Worm (Caenorhabditis elegans) whole organism, L4/young adult: ENCODE data around the gene F55G7.1.

Experiments used
- W03F9.2 ChIP-seq: fragments of 150-350 bp; optimal IDR thresholded peaks from 2 replicates; lab custom pipeline; 2014; ENCODE audit warnings: missing biosample characterization, missing genetic modification characterization
- dao-5 ChIP-seq: sonication (generic microtip); optimal IDR thresholded peaks from 2 replicates; lab custom pipeline; 2016; ENCODE audit warnings: missing genotype, missing genetic modification characterization, moderate library complexity, missing compliant biosample characterization
- him-1 ChIP-seq: sonication (generic microtip); optimal IDR thresholded peaks from 2 replicates; lab custom pipeline; 2016; ENCODE audit warnings: missing genotype, missing genetic modification reagents, missing genetic modification characterization, missing compliant biosample characterization

The F55G7.1 gene

DNA sequence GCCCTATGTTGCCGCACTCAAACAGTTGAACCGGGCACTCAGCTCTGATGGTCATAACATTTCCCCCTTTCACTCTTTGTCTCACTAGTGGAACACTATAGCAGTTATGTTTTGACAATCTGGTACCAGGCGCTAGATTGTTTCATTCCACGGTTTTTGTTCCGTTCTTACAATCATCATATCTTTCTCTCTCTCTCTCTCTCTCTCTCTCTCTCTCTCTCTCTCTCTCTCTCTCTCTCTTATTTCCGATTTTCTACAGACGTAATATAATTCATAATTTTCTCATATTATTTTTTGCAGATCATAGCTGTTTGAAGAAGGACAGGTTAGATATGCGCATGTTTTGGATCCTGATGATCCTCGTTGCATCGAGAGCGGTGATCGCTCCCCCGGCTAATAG lies 10.4 kb upstream of the F55G7.1 start, which contains the start of gene Y62H9A.12:
Y62H9A.12 (plus strand) TSS at position 301 of the 400 bp plus-strand sequence.
- TF ChIP-seq dao-5 (no peak), W03F9.2 (tag; lab: Kevin White, UChicago) (no peak), him-1 (tag; lab: Kevin White, UChicago) (no peak)

- no peak for TF ChIP-seq dao-5
- TF ChIP-seq him-1 (tag; lab: Kevin White, UChicago): no peak
- TF ChIP-seq W03F9.2 (tag; lab: Kevin White, UChicago): no peak
Observed at ce11 chrX:11916705-11917104, 7.5 kb upstream of the F55G7.1 start, which contains the start of gene Y62H9A.13. Gene Y62H9A.13 (plus strand): TSS chrX:11917005.

DNA sequence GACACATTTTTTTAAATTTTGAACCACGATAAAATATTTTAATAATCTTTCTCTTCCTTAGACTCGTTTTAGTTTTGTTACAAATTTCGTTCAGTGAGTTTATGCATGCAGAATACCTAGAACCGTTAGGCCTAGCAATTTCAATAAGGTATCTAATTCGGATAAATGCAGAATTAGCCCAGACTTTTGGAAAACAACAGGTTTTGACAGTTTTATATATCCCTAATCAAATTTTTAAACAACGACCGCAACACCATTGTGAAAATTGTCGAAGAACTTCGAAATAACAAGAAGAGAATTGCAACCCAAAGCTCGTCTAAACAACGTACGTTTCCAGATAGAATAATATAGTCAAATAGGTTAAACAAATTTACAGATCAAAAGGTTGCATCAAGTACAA lies 6.2 kb upstream of the F55G7.1 start, which contains the start of gene Y62H9A.16:
Y62H9A.16 (plus strand) TSS at position 301 of the 400 bp plus-strand sequence.
- TF ChIP-seq him-1 (tag; lab: Kevin White, UChicago): no peak
- no peak for TF ChIP-seq dao-5

ce11 chrX:11920723-11921283 lies 3.4 kb upstream of the F55G7.1 start, which contains the start of gene Y62H9A.14:
Gene Y62H9A.14 (plus strand): TSS chrX:11921233.
- TF ChIP-seq W03F9.2 (tag; lab: Kevin White, UChicago): no peak
- no peak for TF ChIP-seq him-1 (tag; lab: Kevin White, UChicago)
- no peak for TF ChIP-seq dao-5

ce11 chrX:11925243-11925642 lies 1.0 kb downstream of the F55G7.1 start:
- TF ChIP-seq him-1 (tag; lab: Kevin White, UChicago) (no peak), dao-5 (no peak), W03F9.2 (tag; lab: Kevin White, UChicago) (no peak)

DNA sequence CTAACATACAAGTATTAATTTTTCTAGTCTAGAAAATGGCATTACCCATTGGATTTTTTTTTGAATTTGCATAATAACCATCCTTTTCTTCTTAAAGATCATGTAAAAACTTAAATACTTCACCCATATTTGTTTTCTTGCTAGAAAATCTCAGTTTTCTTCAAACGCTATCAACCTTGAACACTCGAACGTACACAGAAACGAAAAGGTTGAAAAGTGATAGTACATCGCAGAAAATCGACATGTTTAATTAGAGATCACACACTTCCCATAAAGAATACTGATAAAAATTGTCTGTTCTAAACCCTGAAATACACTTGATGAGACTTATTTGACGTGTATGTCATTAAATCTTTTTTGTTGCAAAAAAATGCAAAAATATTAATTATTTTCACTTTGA lies 3.4 kb downstream of the F55G7.1 start, which contains the start of gene F55G7.4:
F55G7.4 (plus strand) TSS at position 301 of the 400 bp plus-strand sequence.
- TF ChIP-seq dao-5 (no peak), W03F9.2 (tag; lab: Kevin White, UChicago) (no peak), him-1 (tag; lab: Kevin White, UChicago) (no peak)

DNA sequence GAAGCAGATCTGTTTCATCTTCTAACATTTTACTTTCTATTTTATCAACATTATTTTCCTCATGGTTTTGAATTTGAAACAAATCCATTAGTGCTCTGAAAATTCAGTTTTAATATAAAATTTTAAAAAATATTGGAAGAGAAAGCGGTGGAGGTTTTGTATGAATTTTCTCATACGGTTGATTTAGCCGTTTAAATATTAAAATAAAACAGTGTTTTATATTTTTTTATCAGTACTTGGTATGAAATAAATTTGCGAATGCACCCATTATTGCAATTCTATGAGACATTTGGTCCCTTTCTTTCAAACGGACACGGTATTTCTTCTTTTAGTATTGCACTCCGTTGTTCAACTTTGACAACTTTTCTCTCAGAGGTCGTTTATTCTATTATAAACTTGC lies 7.3 kb downstream of the F55G7.1 start, which contains the start of gene dot-1.4:
dot-1.4 (minus strand) TSS at position 101 of the 400 bp plus-strand sequence.
- no peak for TF ChIP-seq dao-5
- no peak for TF ChIP-seq W03F9.2 (tag; lab: Kevin White, UChicago)
- no peak for TF ChIP-seq him-1 (tag; lab: Kevin White, UChicago)

ce11 chrX:11933547-11933946 lies 9.3 kb downstream of the F55G7.1 start:
- TF ChIP-seq dao-5: no peak
- no peak for TF ChIP-seq him-1 (tag; lab: Kevin White, UChicago)
- no peak for TF ChIP-seq W03F9.2 (tag; lab: Kevin White, UChicago)

DNA sequence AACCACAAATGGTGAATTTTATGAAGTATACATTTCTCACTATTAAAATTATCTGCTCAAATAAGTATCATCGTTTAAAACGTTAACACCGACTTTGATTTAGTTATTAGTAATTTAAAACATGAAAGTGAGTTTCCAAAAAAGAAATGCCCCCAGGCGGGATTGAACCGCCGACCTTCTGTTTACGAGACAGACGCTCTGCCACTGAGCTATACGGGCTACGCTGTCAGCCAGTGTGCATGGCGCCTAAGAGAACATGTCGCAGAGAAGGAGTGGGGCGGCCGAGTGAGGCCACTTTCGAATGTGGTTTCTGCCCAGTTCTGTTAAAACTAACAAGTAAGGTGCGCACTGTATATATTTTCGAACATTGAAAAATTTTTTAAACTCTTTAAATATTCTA lies 10.7 kb downstream of the F55G7.1 start:
- TF ChIP-seq W03F9.2 (tag; lab: Kevin White, UChicago) (peak; percentile 9), dao-5 (no peak), him-1 (tag; lab: Kevin White, UChicago) (peak; percentile 37)

DNA sequence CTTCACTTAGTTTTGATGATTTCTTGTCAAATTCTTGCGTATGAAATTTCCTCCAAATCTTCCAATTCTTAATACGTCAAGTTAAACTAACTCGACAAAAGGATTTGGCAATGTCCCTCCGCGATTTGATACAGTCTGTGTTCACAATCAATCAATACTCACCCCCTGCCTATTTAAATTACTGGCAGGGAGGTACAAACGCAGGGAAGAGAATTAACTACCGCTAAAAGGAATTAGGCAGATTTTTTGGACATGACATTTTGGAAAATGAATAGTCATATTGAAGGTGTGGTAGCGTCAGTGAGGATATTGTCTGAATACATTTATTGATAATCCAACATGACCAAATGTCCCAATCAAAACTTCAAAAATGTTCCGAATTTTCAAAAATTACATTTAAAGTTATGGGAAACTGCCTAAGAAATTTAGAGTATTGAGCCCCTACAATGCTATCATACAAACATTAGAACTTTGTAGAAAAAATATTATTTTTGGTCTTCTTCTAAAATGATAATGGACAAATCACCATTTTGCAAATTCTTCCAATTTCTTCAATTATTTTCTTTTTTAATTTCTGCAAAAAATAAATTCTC lies 13.2 kb downstream of the F55G7.1 start:
- TF ChIP-seq dao-5: peak; percentile 93
- TF ChIP-seq W03F9.2 (tag; lab: Kevin White, UChicago): peak; percentile 97
- TF ChIP-seq him-1 (tag; lab: Kevin White, UChicago): peak; percentile 99

DNA sequence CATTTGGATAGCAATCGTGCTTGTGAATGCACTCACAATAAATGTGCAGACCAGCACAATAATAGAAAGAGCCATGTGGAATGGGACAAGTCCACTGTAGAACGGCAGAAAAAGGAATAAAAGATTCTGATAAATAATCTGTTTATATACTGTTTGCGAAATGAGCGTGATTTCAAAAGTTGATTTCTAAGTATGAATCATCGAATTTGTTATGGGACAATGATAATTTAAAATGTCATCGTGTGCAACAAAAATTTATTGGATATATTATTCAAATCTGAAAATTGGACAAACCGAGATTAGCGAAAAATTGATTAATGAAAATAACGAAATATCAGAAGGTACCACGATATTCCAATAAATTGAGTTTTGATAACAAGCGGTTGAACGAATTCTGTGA lies 14.6 kb downstream of the F55G7.1 start, which contains the start of gene F55G7.5:
F55G7.5 (minus strand) TSS at position 101 of the 400 bp plus-strand sequence.
- no peak for TF ChIP-seq him-1 (tag; lab: Kevin White, UChicago)
- TF ChIP-seq W03F9.2 (tag; lab: Kevin White, UChicago): no peak
- TF ChIP-seq dao-5: no peak

DNA sequence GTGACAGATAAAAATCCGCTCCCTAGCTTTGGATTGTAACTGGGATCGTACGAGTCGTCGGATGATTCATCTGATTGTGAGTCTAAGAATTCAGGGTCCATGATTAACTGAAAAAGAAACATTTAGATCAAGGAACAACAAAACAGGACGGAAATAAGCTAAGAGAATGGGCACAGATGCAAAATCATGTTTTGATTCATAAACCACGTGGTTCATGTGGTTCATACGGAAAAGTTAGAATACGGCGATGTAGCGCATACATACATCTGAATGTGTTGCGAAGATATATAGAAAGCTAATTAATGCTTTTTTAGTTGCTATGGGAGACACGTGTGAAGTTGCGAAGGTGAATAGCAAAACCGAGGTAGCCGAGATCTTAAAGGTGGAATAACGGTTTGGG lies 17.7 kb downstream of the F55G7.1 start, which contains the start of gene F55G7.3:
F55G7.3 (minus strand) TSS at position 101 of the 400 bp plus-strand sequence.
- TF ChIP-seq W03F9.2 (tag; lab: Kevin White, UChicago): no peak
- TF ChIP-seq him-1 (tag; lab: Kevin White, UChicago): no peak
- TF ChIP-seq dao-5: no peak

ce11 chrX:11946788-11947463 lies 22.7 kb downstream of the F55G7.1 start, which contains the start of gene nfya-1:
Gene nfya-1 (minus strand): TSS chrX:11946838.
- no peak for TF ChIP-seq W03F9.2 (tag; lab: Kevin White, UChicago)
- TF ChIP-seq him-1 (tag; lab: Kevin White, UChicago): no peak
- TF ChIP-seq dao-5: no peak
